Worm (Caenorhabditis elegans): ENCODE data around the gene cyp-34A8.

ce11 chrV:3929099-3929498 is 38.5 kb downstream of the cyp-34A8 start, which contains the start of gene srx-64:
- TF ChIP-seq W03F9.2 (tag; optimal IDR thresholded peaks at IDR 0.05) (no peak), dao-5 (tag; optimal IDR thresholded peaks at IDR 0.05) (no peak)

All from whole organism, L4/young adult.